Fruit fly (Drosophila melanogaster) whole organism, pupa: ENCODE measurements around the gene CG11583.

Experiments used
- CG10348 ChIP-seq: fragments of 200-800 bp; sonication (Bioruptor generic); IDR thresholded peaks from 2 replicates; pipeline ENCODE4 v1.3.6; 2022; ENCODE audit warnings: missing biosample characterization, missing genetic modification characterization
- CG8301 ChIP-seq: fragments of 200-800 bp; sonication (Bioruptor generic); optimal IDR thresholded peaks from 2 replicates; lab custom pipeline; 2018; ENCODE audit warnings: missing biosample characterization, mild to moderate bottlenecking, missing genetic modification characterization
- Pif1B ChIP-seq: fragments of 200-800 bp; sonication (Bioruptor generic); optimal IDR thresholded peaks from 3 replicates; lab custom pipeline; 2016; ENCODE audit warnings: missing biosample characterization, missing genetic modification characterization
- Snoo ChIP-seq: fragments of 200-800 bp; sonication (Bioruptor generic); optimal IDR thresholded peaks from 3 replicates; lab custom pipeline; 2017; ENCODE audit warnings: missing biosample characterization, mild to moderate bottlenecking, missing genetic modification characterization, inconsistent platforms

dm6 chr3L:4239442-4240322, 42.9 kb downstream of the CG11583 start, which contains the start of gene Sqor:
- TF ChIP-seq Pif1B (GFP tag; lab: Kevin White, UChicago) = no peak
- peak; percentile 93 for TF ChIP-seq Snoo (tag; lab: Kevin White, UChicago)
- TF ChIP-seq CG8301 (tag; lab: Kevin White, UChicago) = peak; percentile 98
- TF ChIP-seq CG10348 = peak; percentile 82
